Fruit fly (Drosophila melanogaster) whole organism, embryonic: ENCODE data around the gene TBC1D16.
A peak's percentile ranks its signal among the peaks of the same experiment; 100 is the strongest.

Experiments
- Atf6 ChIP-seq: fragments of 200-800 bp; sonication (Bioruptor generic); IDR thresholded peaks from 2 replicates; pipeline ENCODE4 v1.3.6; 2022; ENCODE audit warnings: missing biosample characterization, missing genetic modification characterization
- B-H1 ChIP-seq: fragments of 200-800 bp; sonication (Bioruptor generic); IDR thresholded peaks from 3 replicates; pipeline ENCODE4 v1.3.6; 2022; ENCODE audit warnings: missing biosample characterization, missing genetic modification characterization
- Bgb ChIP-seq: fragments of 200-800 bp; sonication (Bioruptor generic); IDR thresholded peaks from 2 replicates; pipeline ENCODE4 v1.3.6; 2022; ENCODE audit warnings: missing biosample characterization, missing genetic modification characterization; ENCODE audit not compliant: partially characterized antibody
- C15 ChIP-seq: fragments of 200-800 bp; sonication (Bioruptor generic); IDR thresholded peaks from 3 replicates; pipeline ENCODE4 v1.3.6; 2022; ENCODE audit warnings: missing biosample characterization, missing genetic modification characterization
- CG10274 ChIP-seq: fragments of 200-800 bp; sonication (Bioruptor generic); optimal IDR thresholded peaks from 3 replicates; lab custom pipeline; 2017; ENCODE audit warnings: missing biosample characterization, mild to moderate bottlenecking, missing genetic modification characterization
- CG11093 ChIP-seq: fragments of 200-800 bp; sonication (Bioruptor generic); IDR thresholded peaks from 3 replicates; pipeline ENCODE4 v1.3.6; 2022; ENCODE audit warnings: missing biosample characterization, missing genetic modification characterization
- CG12299 ChIP-seq: fragments of 200-800 bp; sonication (Bioruptor generic); optimal IDR thresholded peaks from 2 replicates; lab custom pipeline; 2018; ENCODE audit warnings: missing biosample characterization, mild to moderate bottlenecking, missing genetic modification characterization
- CG12744 ChIP-seq: fragments of 200-800 bp; sonication (Bioruptor generic); optimal IDR thresholded peaks from 2 replicates; lab custom pipeline; 2016; ENCODE audit warnings: missing biosample characterization, missing genetic modification characterization
- CG13894 ChIP-seq: fragments of 200-800 bp; sonication (Bioruptor generic); optimal IDR thresholded peaks from 3 replicates; lab custom pipeline; 2018; ENCODE audit warnings: missing biosample characterization, mild to moderate bottlenecking, missing genetic modification characterization, moderate library complexity
- CG14441 ChIP-seq: fragments of 200-800 bp; sonication (Bioruptor generic); IDR thresholded peaks from 2 replicates; pipeline ENCODE4 v1.3.6; 2022; ENCODE audit warnings: missing biosample characterization, missing genetic modification characterization
- CG14667 ChIP-seq: fragments of 200-800 bp; sonication (Bioruptor generic); IDR thresholded peaks from 2 replicates; pipeline ENCODE4 v1.3.6; 2022; ENCODE audit warnings: missing biosample characterization, missing genetic modification characterization
- CG14860 ChIP-seq: fragments of 200-800 bp; sonication (Bioruptor generic); IDR thresholded peaks from 3 replicates; pipeline ENCODE4 v1.3.6; 2022; ENCODE audit warnings: missing biosample characterization, missing genetic modification characterization; ENCODE audit not compliant: partially characterized antibody
- CG15601 ChIP-seq: fragments of 200-800 bp; sonication (Bioruptor generic); optimal IDR thresholded peaks from 3 replicates; lab custom pipeline; 2019; ENCODE audit warnings: missing biosample characterization, mild to moderate bottlenecking, missing genetic modification characterization, moderate library complexity
- CG15696 ChIP-seq: fragments of 200-800 bp; sonication (Bioruptor generic); optimal IDR thresholded peaks from 2 replicates; lab custom pipeline; 2019; ENCODE audit warnings: missing biosample characterization, mild to moderate bottlenecking, missing genetic modification characterization, moderate library complexity
- CG18011 ChIP-seq: fragments of 200-800 bp; sonication (Bioruptor generic); optimal IDR thresholded peaks from 2 replicates; lab custom pipeline; 2017; ENCODE audit warnings: missing biosample characterization, missing genetic modification characterization, mild to moderate bottlenecking, moderate library complexity, missing genotype
- CG2678 ChIP-seq: fragments of 200-800 bp; sonication (Bioruptor generic); optimal IDR thresholded peaks from 3 replicates; lab custom pipeline; 2019; ENCODE audit warnings: missing biosample characterization, mild to moderate bottlenecking, missing genetic modification characterization, moderate library complexity
- CG33213 ChIP-seq: fragments of 200-800 bp; sonication (Bioruptor generic); optimal IDR thresholded peaks from 3 replicates; lab custom pipeline; 2016; ENCODE audit warnings: missing biosample characterization, missing genetic modification characterization
- CG4820 ChIP-seq: fragments of 200-800 bp; sonication (Bioruptor generic); optimal IDR thresholded peaks from 3 replicates; lab custom pipeline; 2016; ENCODE audit warnings: missing biosample characterization, missing genetic modification characterization
- CG7271 ChIP-seq: fragments of 200-800 bp; sonication (Bioruptor generic); optimal IDR thresholded peaks from 2 replicates; lab custom pipeline; 2018; ENCODE audit warnings: missing biosample characterization, mild to moderate bottlenecking, missing genetic modification characterization, moderate library complexity
- CG7745 ChIP-seq: fragments of 200-800 bp; sonication (Bioruptor generic); optimal IDR thresholded peaks from 2 replicates; lab custom pipeline; 2018; ENCODE audit warnings: missing biosample characterization, mild to moderate bottlenecking, missing genetic modification characterization, moderate library complexity
- CG8359 ChIP-seq: fragments of 200-800 bp; sonication (Bioruptor generic); optimal IDR thresholded peaks from 2 replicates; lab custom pipeline; 2017; ENCODE audit warnings: missing biosample characterization, mild to moderate bottlenecking, missing genetic modification characterization, borderline replicate concordance
- Dll ChIP-seq: fragments of 200-800 bp; sonication (Bioruptor generic); IDR thresholded peaks from 4 replicates; pipeline ENCODE4 v1.3.6; 2022; ENCODE audit warnings: missing biosample characterization, missing genetic modification characterization; ENCODE audit not compliant: partially characterized antibody
- Dp ChIP-seq: fragments of 200-800 bp; sonication (Bioruptor generic); optimal IDR thresholded peaks from 2 replicates; lab custom pipeline; 2018; ENCODE audit warnings: missing biosample characterization, mild to moderate bottlenecking, missing genetic modification characterization, moderate library complexity
- Eip74EF ChIP-seq, 2 experiments: fragments of 200-800 bp in 1 of 2; fragments of >200 bp in 1 of 2; sonication (Bioruptor generic) in 1 of 2; optimal IDR thresholded peaks; 2 replicates each; lab custom pipeline; 2017 to 2019; ENCODE audit warnings: missing biosample characterization in 2 of 2, missing genetic modification characterization in 2 of 2, mild to moderate bottlenecking in 1 of 2, moderate library complexity in 1 of 2
- Gsc ChIP-seq: fragments of 200-800 bp; sonication (Bioruptor generic); IDR thresholded peaks from 2 replicates; pipeline ENCODE4 v1.3.6; 2022; ENCODE audit warnings: missing biosample characterization, missing genetic modification characterization
- HLH54F ChIP-seq: fragments of 200-800 bp; sonication (Bioruptor generic); optimal IDR thresholded peaks from 3 replicates; lab custom pipeline; 2016; ENCODE audit warnings: missing biosample characterization, missing genetic modification characterization
- HmgZ ChIP-seq: fragments of 200-800 bp; sonication (Bioruptor generic); optimal IDR thresholded peaks from 2 replicates; lab custom pipeline; 2018; ENCODE audit warnings: missing biosample characterization, mild to moderate bottlenecking, missing genetic modification characterization
- Optix ChIP-seq: fragments of 200-800 bp; sonication (Bioruptor generic); IDR thresholded peaks from 3 replicates; pipeline ENCODE4 v1.3.6; 2022; ENCODE audit warnings: missing biosample characterization, missing genetic modification characterization
- Side ChIP-seq: fragments of 200-800 bp; sonication (Bioruptor generic); optimal IDR thresholded peaks from 2 replicates; lab custom pipeline; 2016; ENCODE audit warnings: missing biosample characterization, missing genetic modification characterization
- TFAM ChIP-seq: fragments of 200-800 bp; sonication (Bioruptor generic); optimal IDR thresholded peaks from 2 replicates; lab custom pipeline; 2017; ENCODE audit warnings: missing biosample characterization, missing genetic modification characterization, inconsistent platforms
- Tbp ChIP-seq: fragments of >200 bp; optimal IDR thresholded peaks from 2 replicates; lab custom pipeline; 2018; ENCODE audit warnings: missing biosample characterization, missing genetic modification characterization
- Trl ChIP-seq, 3 experiments: fragments of >200 bp in 2 of 3; fragments of 200-800 bp in 1 of 3; sonication (Bioruptor generic) in 1 of 3; optimal IDR thresholded peaks; 2 replicates in 1 of 3; 3 replicates in 2 of 3; lab custom pipeline; 2016 to 2017; ENCODE audit warnings: missing biosample characterization in 1 of 3, missing genetic modification characterization in 1 of 3
- ab ChIP-seq: fragments of 200-800 bp; sonication (Bioruptor generic); optimal IDR thresholded peaks from 2 replicates; lab custom pipeline; 2016; ENCODE audit warnings: missing biosample characterization, missing genetic modification characterization
- ash1 ChIP-seq: fragments of 200-800 bp; sonication (Bioruptor generic); optimal IDR thresholded peaks from 2 replicates; lab custom pipeline; 2018; ENCODE audit warnings: missing biosample characterization, mild to moderate bottlenecking, missing genetic modification characterization
- cad ChIP-seq: fragments of >200 bp; optimal IDR thresholded peaks from 2 replicates; lab custom pipeline; 2017; ENCODE audit warnings: missing biosample characterization, missing genetic modification characterization
- croc ChIP-seq: fragments of 200-800 bp; sonication (Bioruptor generic); conservative IDR thresholded peaks from 3 replicates; pipeline ENCODE4 v1.3.6; 2022; ENCODE audit warnings: missing biosample characterization, missing genetic modification characterization
- crol ChIP-seq: fragments of 200-800 bp; sonication (Bioruptor generic); IDR thresholded peaks from 2 replicates; pipeline ENCODE4 v1.3.6; 2022; ENCODE audit warnings: missing biosample characterization, missing genetic modification characterization
- dmrt11E ChIP-seq: fragments of 200-800 bp; sonication (Bioruptor generic); optimal IDR thresholded peaks from 3 replicates; lab custom pipeline; 2018; ENCODE audit warnings: missing biosample characterization, mild to moderate bottlenecking, missing genetic modification characterization, moderate library complexity
- dysf ChIP-seq: fragments of 200-800 bp; sonication (Bioruptor generic); IDR thresholded peaks from 3 replicates; pipeline ENCODE4 v1.3.6; 2022; ENCODE audit warnings: missing biosample characterization, missing genetic modification characterization
- esg ChIP-seq: fragments of 200-800 bp; sonication (Bioruptor generic); conservative IDR thresholded peaks from 2 replicates; pipeline ENCODE4 v1.3.6; 2022; ENCODE audit warnings: missing biosample characterization, missing genetic modification characterization
- fd64A ChIP-seq: fragments of 200-800 bp; sonication (Bioruptor generic); optimal IDR thresholded peaks from 3 replicates; lab custom pipeline; 2018; ENCODE audit warnings: missing biosample characterization, mild to moderate bottlenecking, missing genetic modification characterization
- fru ChIP-seq: fragments of >200 bp; optimal IDR thresholded peaks from 2 replicates; lab custom pipeline; 2017
- gro ChIP-seq: fragments of 200-800 bp; sonication (Bioruptor generic); optimal IDR thresholded peaks from 2 replicates; lab custom pipeline; 2016; ENCODE audit warnings: missing biosample characterization, missing genetic modification characterization
- jumu ChIP-seq: fragments of 200-800 bp; sonication (Bioruptor generic); optimal IDR thresholded peaks from 3 replicates; lab custom pipeline; 2016; ENCODE audit warnings: missing biosample characterization, missing genetic modification characterization
- nerfin-2 ChIP-seq: fragments of 200-800 bp; sonication (Bioruptor generic); IDR thresholded peaks from 2 replicates; pipeline ENCODE4 v1.3.6; 2022; ENCODE audit warnings: missing biosample characterization, missing genetic modification characterization; ENCODE audit not compliant: partially characterized antibody
- otp ChIP-seq: fragments of 200-800 bp; sonication (Bioruptor generic); IDR thresholded peaks from 3 replicates; pipeline ENCODE4, ENCODE4 v1.3.6; 2022; ENCODE audit warnings: missing biosample characterization, missing genetic modification characterization
- pnt ChIP-seq: fragments of 200-800 bp; sonication (Bioruptor generic); optimal IDR thresholded peaks from 3 replicates; lab custom pipeline; 2016; ENCODE audit warnings: missing biosample characterization, missing genetic modification characterization
- schlank ChIP-seq: fragments of 200-800 bp; sonication (Bioruptor generic); optimal IDR thresholded peaks from 2 replicates; lab custom pipeline; 2018; ENCODE audit warnings: missing biosample characterization, mild to moderate bottlenecking, missing genetic modification characterization
- tup ChIP-seq: fragments of 200-800 bp; sonication (Bioruptor generic); optimal IDR thresholded peaks from 2 replicates; lab custom pipeline; 2016; ENCODE audit warnings: missing biosample characterization, mild to moderate bottlenecking, missing genetic modification characterization, moderate library complexity
- twi ChIP-seq: fragments of 200-800 bp; optimal IDR thresholded peaks from 2 replicates; lab custom pipeline; 2019; ENCODE audit warnings: missing biosample characterization, mild to moderate bottlenecking, missing genetic modification characterization, moderate library complexity
- zfh2 ChIP-seq: fragments of 200-800 bp; sonication (Bioruptor generic); optimal IDR thresholded peaks from 2 replicates; lab custom pipeline; 2016; ENCODE audit warnings: missing biosample characterization, missing genetic modification characterization

TBC1D16 gene

DNA sequence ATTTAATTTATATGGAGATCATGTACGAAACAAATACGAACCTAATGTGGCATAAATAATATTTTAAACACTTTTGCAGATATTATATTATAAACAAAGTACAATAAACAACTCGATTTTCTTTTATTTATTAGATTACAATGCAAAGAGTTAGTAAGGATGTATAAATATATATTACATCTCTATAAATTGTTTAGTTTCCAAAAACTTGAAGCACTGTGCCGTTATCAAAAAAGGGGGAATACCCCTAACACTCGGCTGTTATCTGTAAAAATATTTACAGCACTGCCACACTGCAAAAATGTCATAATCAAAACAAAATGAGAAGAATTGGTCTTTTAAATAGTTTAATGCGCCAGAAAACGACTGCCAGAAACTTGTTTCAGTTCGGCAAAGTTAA, 6.9 kb downstream of the TBC1D16 start, which contains the start of gene CG5188 (continued):
- TF ChIP-seq crol (GFP tag; lab: Robert Waterston, UW) (no peak), CG12299 (tag; lab: Kevin White, UChicago) (no peak), CG2678 (tag; lab: Kevin White, UChicago) (peak; percentile 67), CG14441 (GFP tag; lab: Robert Waterston, UW) (no peak), esg (GFP tag; lab: Robert Waterston, UW) (no peak), Trl (optimal IDR thresholded peaks at IDR 0.05; lab: Kevin White, UChicago) (no peak), Trl (GFP tag; optimal IDR thresholded peaks at IDR 0.05; lab: Kevin White, UChicago) (no peak), CG13894 (tag; lab: Kevin White, UChicago) (peak; percentile 41), Bgb (GFP tag; lab: Robert Waterston, UW) (peak; percentile 16; the same call in 1 of the 2 replicates), nerfin-2 (GFP tag; lab: Robert Waterston, UW) (no peak), dysf (GFP tag; lab: Robert Waterston, UW) (no peak; the same call in 2 of the 3 replicates), jumu (GFP tag; lab: Kevin White, UChicago) (peak; percentile 13), zfh2 (GFP tag; lab: Kevin White, UChicago) (no peak), CG4820 (GFP tag; lab: Kevin White, UChicago) (peak; percentile 31), CG10274 (GFP tag; lab: Kevin White, UChicago) (no peak), schlank (tag; lab: Kevin White, UChicago) (no peak), CG18011 (no peak), CG33213 (no peak), Tbp (GFP tag; lab: Kevin White, UChicago) (no peak), C15 (no peak), ash1 (no peak), B-H1 (GFP tag; lab: Robert Waterston, UW) (no peak; the same call in 2 of the 3 replicates), CG12744 (GFP tag; lab: Kevin White, UChicago) (no peak), cad (GFP tag; lab: Kevin White, UChicago) (no peak), ab (GFP tag; lab: Kevin White, UChicago) (no peak), Side (GFP tag; lab: Kevin White, UChicago) (no peak), Dp (GFP tag; lab: Kevin White, UChicago) (peak; percentile 3), pnt (GFP tag; lab: Kevin White, UChicago) (peak; percentile 17), gro (GFP tag; lab: Kevin White, UChicago) (no peak), HmgZ (tag; lab: Kevin White, UChicago) (peak; percentile 40), CG14667 (GFP tag; lab: Robert Waterston, UW) (no peak), HLH54F (GFP tag; lab: Kevin White, UChicago) (no peak), TFAM (no peak), CG7271 (tag; lab: Kevin White, UChicago) (peak; percentile 20), CG11093 (GFP tag; lab: Robert Waterston, UW) (no peak), Gsc (GFP tag; lab: Robert Waterston, UW) (no peak), fd64A (GFP tag; lab: Kevin White, UChicago) (no peak), Optix (GFP tag; lab: Robert Waterston, UW) (no peak), CG15601 (peak; percentile 31), fru (lab: Kevin White, UChicago) (no peak), Atf6 (peak; percentile 41; the same call in 1 of the 2 replicates), CG15696 (tag; lab: Kevin White, UChicago) (peak; percentile 17), croc (GFP tag; lab: Robert Waterston, UW) (no peak), otp (0 out of 3 replicates have a peak, but pooled peaks have one; percentile 25), twi (tag; lab: Kevin White, UChicago) (no peak), Eip74EF (GFP tag; optimal IDR thresholded peaks at IDR 0.05; lab: Kevin White, UChicago) (peak in 1 of 2 experiments; percentile 29), CG7745 (no peak), CG14860 (GFP tag; lab: Robert Waterston, UW) (no peak), dmrt11E (tag; lab: Kevin White, UChicago) (peak; percentile 42), Dll (GFP tag; lab: Robert Waterston, UW) (peak; percentile 35; the same call in 1 of the 4 replicates), CG8359 (GFP tag; lab: Kevin White, UChicago) (no peak), tup (no peak)
